Worm (Caenorhabditis elegans) whole organism, L4 larva: ENCODE data around the gene mes-4.

Experiments used
- Y5F2A.4 ChIP-seq: fragments of 200-800 bp; sonication (Bioruptor generic); optimal IDR thresholded peaks from 2 replicates; lab custom pipeline; 2018; ENCODE audit warnings: mild to moderate bottlenecking, missing genetic modification characterization, missing compliant biosample characterization
- ama-1 ChIP-seq: fragments of 150-350 bp; optimal IDR thresholded peaks from 2 replicates; lab custom pipeline; 2014; ENCODE audit warnings: inconsistent platforms, mixed read lengths
- ceh-32 ChIP-seq: sonication (generic microtip); optimal IDR thresholded peaks from 2 replicates; lab custom pipeline; 2016; ENCODE audit warnings: mild to moderate bottlenecking, missing genetic modification characterization, missing compliant biosample characterization; ENCODE audit not compliant: poor library complexity
- egl-27 ChIP-seq: sonication (generic microtip); optimal IDR thresholded peaks from 3 replicates; lab custom pipeline; 2017; ENCODE audit warnings: missing biosample characterization, missing genetic modification reagents, missing genetic modification characterization
- fkh-10 ChIP-seq: fragments of 150-350 bp; optimal IDR thresholded peaks from 2 replicates; lab custom pipeline; 2014; ENCODE audit warnings: missing biosample characterization, missing genetic modification reagents, missing genetic modification characterization
- lin-1 ChIP-seq: fragments of 200-800 bp; sonication (Bioruptor generic); IDR thresholded peaks from 2 replicates; pipeline ENCODE4 v1.3.6; 2022; ENCODE audit warnings: missing genetic modification reagents, missing genetic modification characterization, missing compliant biosample characterization
- mep-1 ChIP-seq: fragments of 150-350 bp; sonication (generic microtip); optimal IDR thresholded peaks from 3 replicates; lab custom pipeline; 2014; ENCODE audit warnings: missing biosample characterization, missing genetic modification characterization
- nhr-25 ChIP-seq: sonication (generic microtip); optimal IDR thresholded peaks from 2 replicates; lab custom pipeline; 2017; ENCODE audit warnings: missing genetic modification characterization, mild to moderate bottlenecking, missing compliant biosample characterization, antibody characterized with exemption, moderate library complexity, borderline replicate concordance; ENCODE audit not compliant: insufficient read depth
- nhr-28 ChIP-seq: fragments of 150-350 bp; optimal IDR thresholded peaks from 2 replicates; lab custom pipeline; 2014; ENCODE audit warnings: missing biosample characterization, missing genetic modification characterization
- pqm-1 ChIP-seq: sonication (generic microtip); optimal IDR thresholded peaks from 2 replicates; lab custom pipeline; 2017; ENCODE audit warnings: missing biosample characterization, missing genetic modification characterization
- snpc-4 ChIP-seq: fragments of 150-350 bp; optimal IDR thresholded peaks from 2 replicates; lab custom pipeline; 2014; ENCODE audit warnings: missing biosample characterization, missing genetic modification characterization
- unc-39 ChIP-seq: sonication (generic microtip); optimal IDR thresholded peaks from 2 replicates; lab custom pipeline; 2017; ENCODE audit warnings: missing biosample characterization, missing genetic modification characterization
- vab-7 ChIP-seq: fragments of 200-800 bp; sonication (Bioruptor generic); IDR thresholded peaks from 2 replicates; pipeline ENCODE4 v1.3.6; 2022; ENCODE audit warnings: missing genetic modification reagents, missing genetic modification characterization, missing compliant biosample characterization
- ztf-11 ChIP-seq: fragments of 150-350 bp; optimal IDR thresholded peaks from 2 replicates; lab custom pipeline; 2014; ENCODE audit warnings: missing biosample characterization, missing genetic modification characterization

DNA sequence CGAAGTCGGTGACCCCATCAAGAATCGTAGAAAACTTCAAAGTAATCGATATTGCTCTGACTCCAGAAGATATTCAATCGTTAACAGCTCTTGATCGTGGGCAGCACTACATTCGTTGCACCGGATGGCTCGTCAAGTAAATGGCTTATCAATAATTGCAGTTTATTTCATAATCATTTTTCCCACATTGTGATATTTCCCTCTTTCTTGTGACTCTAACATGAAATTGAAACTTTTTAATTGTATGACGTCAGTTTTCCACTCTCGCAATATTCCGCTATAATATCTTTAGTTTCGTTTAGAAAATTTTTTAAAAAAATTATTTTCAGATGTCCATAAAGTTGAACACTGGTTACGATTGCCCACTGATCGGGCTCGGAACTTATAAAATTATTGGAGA is 29.4 kb downstream of the mes-4 start, which contains the start of gene F53F1.3:
- TF ChIP-seq ceh-32 (tag; lab: Kevin White, UChicago) (no peak), pqm-1 (tag; lab: Kevin White, UChicago) (peak; percentile 41), mep-1 (tag; lab: Kevin White, UChicago) (no peak), vab-7 (no peak), nhr-25 (tag; lab: Kevin White, UChicago) (no peak), lin-1 (GFP tag; lab: Robert Waterston, UW) (no peak), fkh-10 (GFP tag; lab: Kevin White, UChicago) (no peak), nhr-28 (tag; lab: Kevin White, UChicago) (no peak), unc-39 (tag; lab: Kevin White, UChicago) (no peak), snpc-4 (no peak), ztf-11 (tag; lab: Kevin White, UChicago) (no peak), ama-1 (no peak), Y5F2A.4 (GFP tag; lab: Kevin White, UChicago) (no peak), egl-27 (no peak)
